Worm (Caenorhabditis elegans) whole organism, late embryonic: ENCODE measurements around the gene C06E7.4.

Experiments used
- C38D4.7 ChIP-seq: fragments of 200-800 bp; sonication (Bioruptor generic); optimal IDR thresholded peaks from 2 replicates; lab custom pipeline; 2018; ENCODE audit warnings: mild to moderate bottlenecking, missing genetic modification characterization, moderate library complexity, missing compliant biosample characterization
- K02D7.2 ChIP-seq: sonication (generic microtip); optimal IDR thresholded peaks from 2 replicates; lab custom pipeline; 2017; ENCODE audit warnings: mild to moderate bottlenecking, missing genetic modification characterization, missing compliant biosample characterization
- T23F11.4 ChIP-seq: fragments of 200-800 bp; sonication (Bioruptor generic); optimal IDR thresholded peaks from 2 replicates; lab custom pipeline; 2018; ENCODE audit warnings: mild to moderate bottlenecking, missing genetic modification characterization, missing compliant biosample characterization
- ama-1 ChIP-seq: fragments of 150-350 bp; optimal IDR thresholded peaks from 2 replicates; lab custom pipeline; 2014
- ceh-14 ChIP-seq: sonication (generic microtip); optimal IDR thresholded peaks from 2 replicates; lab custom pipeline; 2016; ENCODE audit warnings: missing genotype, missing genetic modification characterization, missing compliant biosample characterization
- ceh-19 ChIP-seq: fragments of 200-800 bp; sonication (Bioruptor generic); optimal IDR thresholded peaks from 2 replicates; lab custom pipeline; 2018; ENCODE audit warnings: mild to moderate bottlenecking, missing genetic modification characterization, missing compliant biosample characterization
- ceh-24 ChIP-seq: sonication (generic microtip); optimal IDR thresholded peaks from 2 replicates; lab custom pipeline; 2016; ENCODE audit warnings: mild to moderate bottlenecking, missing genetic modification characterization, missing compliant biosample characterization
- ceh-30 ChIP-seq: fragments of 150-350 bp; optimal IDR thresholded peaks from 2 replicates; lab custom pipeline; 2014; ENCODE audit warnings: missing biosample characterization, missing genetic modification characterization
- ceh-45 ChIP-seq: fragments of 200-800 bp; sonication (Bioruptor generic); IDR thresholded peaks from 2 replicates; pipeline ENCODE4 v1.3.6; 2022; ENCODE audit warnings: missing genetic modification reagents, missing genetic modification characterization, missing compliant biosample characterization
- ceh-6 ChIP-seq: fragments of 200-800 bp; sonication (Bioruptor generic); optimal IDR thresholded peaks from 2 replicates; lab custom pipeline; 2018; ENCODE audit warnings: mild to moderate bottlenecking, missing genetic modification characterization, missing compliant biosample characterization
- ceh-9 ChIP-seq: sonication (generic microtip); optimal IDR thresholded peaks from 2 replicates; lab custom pipeline; 2016; ENCODE audit warnings: mild to moderate bottlenecking, missing genetic modification characterization, inconsistent platforms, missing compliant biosample characterization
- dmd-4 ChIP-seq: sonication (generic microtip); optimal IDR thresholded peaks from 2 replicates; lab custom pipeline; 2016; ENCODE audit warnings: borderline replicate concordance, missing genetic modification characterization, missing compliant biosample characterization
- elt-2 ChIP-seq: sonication (generic microtip); optimal IDR thresholded peaks from 2 replicates; lab custom pipeline; 2016; ENCODE audit warnings: missing genetic modification reagents, missing genetic modification characterization, missing compliant biosample characterization
- elt-4 ChIP-seq: sonication (generic microtip); optimal IDR thresholded peaks from 2 replicates; lab custom pipeline; 2016; ENCODE audit warnings: missing genetic modification characterization, missing compliant biosample characterization
- ets-4 ChIP-seq: sonication (generic microtip); optimal IDR thresholded peaks from 2 replicates; lab custom pipeline; 2016; ENCODE audit warnings: missing genetic modification characterization, missing compliant biosample characterization
- eyg-1 ChIP-seq: sonication (generic microtip); optimal IDR thresholded peaks from 2 replicates; lab custom pipeline; 2016; ENCODE audit warnings: missing genotype, missing genetic modification characterization, missing compliant biosample characterization
- fkh-6 ChIP-seq: sonication (generic microtip); optimal IDR thresholded peaks from 2 replicates; lab custom pipeline; 2016; ENCODE audit warnings: missing genetic modification characterization, missing compliant biosample characterization
- gmeb-2 ChIP-seq: sonication (generic microtip); optimal IDR thresholded peaks from 2 replicates; lab custom pipeline; 2016; ENCODE audit warnings: missing genetic modification characterization, inconsistent platforms, missing compliant biosample characterization
- hlh-13 ChIP-seq: fragments of 200-800 bp; sonication (Bioruptor generic); optimal IDR thresholded peaks from 2 replicates; lab custom pipeline; 2018; ENCODE audit warnings: mild to moderate bottlenecking, missing genetic modification characterization, missing compliant biosample characterization
- hlh-30 ChIP-seq: sonication (generic microtip); optimal IDR thresholded peaks from 2 replicates; lab custom pipeline; 2017; ENCODE audit warnings: antibody characterized with exemption, missing genetic modification characterization, missing compliant biosample characterization; ENCODE audit not compliant: insufficient read depth
- lim-6 ChIP-seq: sonication (generic microtip); optimal IDR thresholded peaks from 2 replicates; lab custom pipeline; 2016; ENCODE audit warnings: missing genetic modification characterization, missing compliant biosample characterization
- madf-2 ChIP-seq: sonication (generic microtip); optimal IDR thresholded peaks from 2 replicates; lab custom pipeline; 2017; ENCODE audit warnings: missing genetic modification characterization, missing compliant biosample characterization
- mec-3 ChIP-seq: sonication (generic microtip); optimal IDR thresholded peaks from 2 replicates; lab custom pipeline; 2016; ENCODE audit warnings: borderline replicate concordance, missing genetic modification characterization, missing compliant biosample characterization
- nhr-11 ChIP-seq: fragments of 150-350 bp; optimal IDR thresholded peaks from 2 replicates; lab custom pipeline; 2014; ENCODE audit warnings: missing biosample characterization, missing genetic modification characterization
- nhr-232 ChIP-seq: sonication (generic microtip); optimal IDR thresholded peaks from 2 replicates; lab custom pipeline; 2016; ENCODE audit warnings: missing genetic modification characterization, missing compliant biosample characterization
- pag-3 ChIP-seq: sonication (generic microtip); optimal IDR thresholded peaks from 2 replicates; lab custom pipeline; 2016; ENCODE audit warnings: missing compliant biosample characterization, missing genetic modification characterization, borderline replicate concordance
- pha-2 ChIP-seq: sonication (generic microtip); optimal IDR thresholded peaks from 2 replicates; lab custom pipeline; 2017; ENCODE audit warnings: mild to moderate bottlenecking, missing genetic modification characterization, missing compliant biosample characterization
- pqm-1 ChIP-seq: sonication (generic microtip); optimal IDR thresholded peaks from 2 replicates; lab custom pipeline; 2016; ENCODE audit warnings: missing genetic modification characterization, missing compliant biosample characterization
- sdc-2 ChIP-seq: sonication (generic microtip); optimal IDR thresholded peaks from 2 replicates; lab custom pipeline; 2016; ENCODE audit warnings: missing genotype, missing genetic modification characterization, missing compliant biosample characterization
- sox-2 ChIP-seq: fragments of 200-800 bp; sonication (Bioruptor generic); IDR thresholded peaks from 2 replicates; pipeline ENCODE4 v1.3.6; 2022; ENCODE audit warnings: missing genetic modification reagents, missing genetic modification characterization, missing compliant biosample characterization
- tbx-2 ChIP-seq: sonication (generic microtip); optimal IDR thresholded peaks from 2 replicates; lab custom pipeline; 2016; ENCODE audit warnings: missing genetic modification characterization, missing compliant biosample characterization
- tbx-7 ChIP-seq: sonication (generic microtip); optimal IDR thresholded peaks from 2 replicates; lab custom pipeline; 2016; ENCODE audit warnings: missing genotype, missing genetic modification characterization, missing compliant biosample characterization
- ttx-3 ChIP-seq: sonication (generic microtip); optimal IDR thresholded peaks from 2 replicates; lab custom pipeline; 2016; ENCODE audit warnings: missing genetic modification reagents, missing genetic modification characterization, missing compliant biosample characterization
- unc-3 ChIP-seq, 2 experiments: fragments of 200-800 bp in 1 of 2; sonication (Bioruptor generic) in 1 of 2; sonication (generic microtip) in 1 of 2; conservative IDR thresholded peaks in 1 of 2; optimal IDR thresholded peaks in 1 of 2; 2 replicates each; pipeline versions ENCODE4 v1.3.6 to Lab custom; 2016 to 2022; ENCODE audit warnings: missing compliant biosample characterization in 2 of 2, missing genetic modification characterization in 2 of 2, missing genetic modification reagents in 1 of 2
- unc-42 ChIP-seq: sonication (generic microtip); optimal IDR thresholded peaks from 2 replicates; lab custom pipeline; 2016; ENCODE audit warnings: missing genotype, missing genetic modification characterization, missing compliant biosample characterization
- unc-55 ChIP-seq: sonication (generic microtip); optimal IDR thresholded peaks from 2 replicates; lab custom pipeline; 2017; ENCODE audit warnings: missing biosample characterization, missing genetic modification reagents, missing genetic modification characterization
- zip-5 ChIP-seq: sonication (generic microtip); optimal IDR thresholded peaks from 2 replicates; lab custom pipeline; 2016; ENCODE audit warnings: missing genetic modification characterization, missing compliant biosample characterization

C06E7.4 gene

DNA sequence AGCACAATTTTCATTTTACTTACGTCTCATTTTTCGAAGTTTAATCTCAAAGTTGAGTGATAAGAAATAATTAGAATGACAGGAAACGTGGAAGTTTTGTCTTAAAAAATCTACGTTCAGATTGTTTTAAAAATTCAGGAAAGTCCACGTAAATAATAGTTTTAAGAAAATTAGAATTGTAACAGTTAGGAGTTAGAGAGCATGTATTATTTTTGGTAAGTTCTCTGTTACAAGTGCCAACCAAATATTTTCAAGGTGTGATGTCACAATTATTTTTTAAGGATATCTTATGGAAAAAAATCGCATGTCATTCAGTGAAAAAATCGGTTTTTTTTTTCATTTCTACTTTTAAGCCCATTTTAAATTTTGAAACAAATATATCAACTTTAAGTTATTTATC lies 24.7 kb upstream of the C06E7.4 start, which contains the start of gene H04M03.11:
H04M03.11 (minus strand) TSS at position 101 of the 400 bp plus-strand sequence.
- TF ChIP-seq dmd-4 (no peak), fkh-6 (tag; lab: Kevin White, UChicago) (no peak), C38D4.7 (no peak), madf-2 (tag; lab: Kevin White, UChicago) (no peak), pha-2 (tag; lab: Kevin White, UChicago) (no peak)

DNA sequence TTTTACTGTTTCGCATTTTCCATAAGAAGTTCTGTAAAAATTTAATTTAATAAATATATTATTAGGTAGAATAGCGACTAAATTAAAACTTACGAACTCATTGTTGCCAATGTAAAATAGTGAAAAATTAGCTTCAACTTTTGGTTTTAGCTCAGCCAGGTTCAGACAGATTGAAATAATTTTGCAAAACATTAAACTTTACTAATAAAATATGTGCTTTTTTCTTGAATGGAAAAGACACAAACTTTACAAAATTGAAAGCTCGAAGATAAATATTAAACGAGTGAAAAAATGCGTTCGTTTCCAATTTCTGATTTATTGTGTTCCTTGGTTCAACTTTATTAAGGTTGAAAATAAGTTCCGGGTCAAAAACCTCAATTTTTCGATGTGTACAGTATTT lies 20.1 kb upstream of the C06E7.4 start, which contains the start of gene srv-22:
srv-22 (minus strand) TSS at position 101 of the 400 bp plus-strand sequence.
- TF ChIP-seq sdc-2 (tag; lab: Kevin White, UChicago), result no peak
- no peak for TF ChIP-seq mec-3
- no peak for TF ChIP-seq unc-55 (GFP tag; lab: Kevin White, UChicago)
- TF ChIP-seq ama-1, result no peak
- no peak for TF ChIP-seq nhr-232 (tag; lab: Kevin White, UChicago)

- TF ChIP-seq ceh-14 (tag; lab: Kevin White, UChicago) (no peak), ceh-30 (tag; lab: Kevin White, UChicago) (no peak), dmd-4 (no peak), unc-42 (tag; lab: Kevin White, UChicago) (no peak), ceh-6 (GFP tag; lab: Kevin White, UChicago) (no peak), ceh-45 (no peak), K02D7.2 (tag; lab: Kevin White, UChicago) (no peak), tbx-2 (tag; lab: Kevin White, UChicago) (no peak), sdc-2 (tag; lab: Kevin White, UChicago) (no peak), nhr-11 (tag; lab: Kevin White, UChicago) (no peak), lim-6 (tag; lab: Kevin White, UChicago) (no peak), zip-5 (tag; lab: Kevin White, UChicago) (no peak), pag-3 (no peak), T23F11.4 (no peak), tbx-7 (tag; lab: Kevin White, UChicago) (no peak), ceh-24 (tag; lab: Kevin White, UChicago) (no peak), sox-2 (GFP tag; lab: Robert Waterston, UW) (no peak), elt-4 (tag; lab: Kevin White, UChicago) (no peak), ama-1 (no peak)
These were observed 17.5 kb upstream of the C06E7.4 start, which contains the start of gene srv-21 for ce11 chrIV:5877246-5877645. TSS of gene srv-21 (minus strand) at chrIV:5877346.

ce11 chrIV:5873825-5874224 lies 14.0 kb upstream of the C06E7.4 start, which contains the start of gene srv-19:
TSS of gene srv-19 (minus strand) at chrIV:5873925.
- TF ChIP-seq nhr-11 (tag; lab: Kevin White, UChicago) (no peak), ama-1 (no peak), elt-4 (tag; lab: Kevin White, UChicago) (no peak), elt-2 (tag; lab: Kevin White, UChicago) (no peak), hlh-30 (tag; lab: Kevin White, UChicago) (no peak), ceh-9 (tag; lab: Kevin White, UChicago) (no peak), ceh-30 (tag; lab: Kevin White, UChicago) (no peak), unc-3 (GFP tag; conservative IDR thresholded peaks at IDR 0.05; lab: Robert Waterston, UW) (no peak), unc-3 (tag; optimal IDR thresholded peaks at IDR 0.05; lab: Kevin White, UChicago) (no peak), hlh-13 (GFP tag; lab: Kevin White, UChicago) (no peak), sdc-2 (tag; lab: Kevin White, UChicago) (no peak), ttx-3 (tag; lab: Kevin White, UChicago) (no peak), ets-4 (tag; lab: Kevin White, UChicago) (no peak), gmeb-2 (tag; lab: Kevin White, UChicago) (no peak), eyg-1 (tag; lab: Kevin White, UChicago) (no peak), tbx-7 (tag; lab: Kevin White, UChicago) (no peak), pqm-1 (tag; lab: Kevin White, UChicago) (no peak), ceh-19 (GFP tag; lab: Kevin White, UChicago) (no peak), nhr-232 (tag; lab: Kevin White, UChicago) (no peak)
